Worm (Caenorhabditis elegans) whole organism, L4 larva: Measurements from ENCODE around the gene pei-2.

Experiments
- F10B5.3 ChIP-seq: sonication (generic microtip); optimal IDR thresholded peaks from 2 replicates; lab custom pipeline; 2016; ENCODE audit warnings: mild to moderate bottlenecking, missing genetic modification characterization, missing compliant biosample characterization
- F26F4.8 ChIP-seq: fragments of 200-800 bp; sonication (Bioruptor generic); conservative IDR thresholded peaks from 2 replicates; pipeline ENCODE4 v1.3.6; 2022; ENCODE audit warnings: missing genetic modification characterization, missing compliant biosample characterization
- T26A8.4 ChIP-seq: fragments of 200-800 bp; sonication (Bioruptor generic); IDR thresholded peaks from 2 replicates; pipeline ENCODE4 v1.3.6; 2022; ENCODE audit warnings: missing genetic modification characterization, missing compliant biosample characterization
- Y48G9A.11 ChIP-seq: fragments of 200-800 bp; sonication (Bioruptor generic); IDR thresholded peaks from 2 replicates; pipeline ENCODE4 v1.3.6; 2022; ENCODE audit warnings: missing genetic modification reagents, missing genetic modification characterization, missing compliant biosample characterization
- aha-1 ChIP-seq: fragments of 150-350 bp; peaks from one replicate; lab custom pipeline; 2014; ENCODE audit warnings: missing biosample characterization, missing genetic modification characterization
- ama-1 ChIP-seq: fragments of 150-350 bp; optimal IDR thresholded peaks from 2 replicates; lab custom pipeline; 2014; ENCODE audit warnings: inconsistent platforms, mixed read lengths
- ceh-44 ChIP-seq: fragments of 200-800 bp; sonication (Bioruptor generic); IDR thresholded peaks from 2 replicates; pipeline ENCODE4 v1.3.6; 2022; ENCODE audit warnings: missing genetic modification reagents, missing genetic modification characterization, missing compliant biosample characterization
- ceh-62 ChIP-seq: sonication (generic microtip); optimal IDR thresholded peaks from 2 replicates; lab custom pipeline; 2017; ENCODE audit warnings: missing biosample characterization, missing genetic modification characterization
- daf-16 ChIP-seq, 3 experiments: sonication (generic microtip); optimal IDR thresholded peaks; 2 replicates each; lab custom pipeline; 2016 to 2017; ENCODE audit warnings: missing genetic modification characterization in 3 of 3, missing genetic modification reagents in 3 of 3, mild to moderate bottlenecking in 2 of 3, missing compliant biosample characterization in 2 of 3, missing biosample characterization in 1 of 3, moderate library complexity in 1 of 3
- daf-19 ChIP-seq: fragments of 200-800 bp; sonication (Bioruptor generic); conservative IDR thresholded peaks from 2 replicates; pipeline ENCODE4 v1.3.6; 2022; ENCODE audit warnings: missing genetic modification characterization, missing compliant biosample characterization
- duxl-1 ChIP-seq: sonication (generic microtip); optimal IDR thresholded peaks from 2 replicates; lab custom pipeline; 2016; ENCODE audit warnings: mild to moderate bottlenecking, missing genetic modification characterization, moderate library complexity, missing compliant biosample characterization; ENCODE audit not compliant: poor library complexity
- lim-7 ChIP-seq: fragments of 200-800 bp; sonication (Bioruptor generic); IDR thresholded peaks from 2 replicates; pipeline ENCODE4 v1.3.6; 2022; ENCODE audit warnings: missing genetic modification characterization, missing compliant biosample characterization
- lin-1 ChIP-seq: fragments of 200-800 bp; sonication (Bioruptor generic); IDR thresholded peaks from 2 replicates; pipeline ENCODE4 v1.3.6; 2022; ENCODE audit warnings: missing genetic modification reagents, missing genetic modification characterization, missing compliant biosample characterization
- lin-13 ChIP-seq: fragments of 150-350 bp; optimal IDR thresholded peaks from 2 replicates; lab custom pipeline; 2014; ENCODE audit warnings: missing biosample characterization, missing genetic modification reagents, missing genetic modification characterization
- lir-3 ChIP-seq: sonication (generic microtip); optimal IDR thresholded peaks from 2 replicates; lab custom pipeline; 2016; ENCODE audit warnings: mild to moderate bottlenecking, missing genetic modification characterization, missing compliant biosample characterization
- madf-5 ChIP-seq, 2 experiments: fragments of 200-800 bp; sonication (Bioruptor generic); IDR thresholded peaks; 2 replicates each; pipeline ENCODE4 v1.3.6; 2022; ENCODE audit warnings: missing compliant biosample characterization in 2 of 2, missing genetic modification characterization in 2 of 2
- madf-9 ChIP-seq: fragments of 200-800 bp; sonication (Bioruptor generic); conservative IDR thresholded peaks from 2 replicates; pipeline ENCODE4 v1.3.6; 2022; ENCODE audit warnings: missing genetic modification reagents, missing genetic modification characterization, missing compliant biosample characterization
- mep-1 ChIP-seq: fragments of 150-350 bp; sonication (generic microtip); optimal IDR thresholded peaks from 3 replicates; lab custom pipeline; 2014; ENCODE audit warnings: missing biosample characterization, missing genetic modification characterization
- nhr-102 ChIP-seq: sonication (generic microtip); optimal IDR thresholded peaks from 2 replicates; lab custom pipeline; 2016; ENCODE audit warnings: mild to moderate bottlenecking, missing genetic modification characterization, moderate library complexity, missing compliant biosample characterization
- nhr-25 ChIP-seq: sonication (generic microtip); optimal IDR thresholded peaks from 2 replicates; lab custom pipeline; 2017; ENCODE audit warnings: missing genetic modification characterization, mild to moderate bottlenecking, missing compliant biosample characterization, antibody characterized with exemption, moderate library complexity, borderline replicate concordance; ENCODE audit not compliant: insufficient read depth
- nhr-28 ChIP-seq: fragments of 150-350 bp; optimal IDR thresholded peaks from 2 replicates; lab custom pipeline; 2014; ENCODE audit warnings: missing biosample characterization, missing genetic modification characterization
- nhr-41 ChIP-seq: fragments of 200-800 bp; sonication (Bioruptor generic); IDR thresholded peaks from 2 replicates; pipeline ENCODE4 v1.3.6; 2022; ENCODE audit warnings: missing genetic modification reagents, missing genetic modification characterization, missing compliant biosample characterization
- nhr-6 ChIP-seq: fragments of 150-350 bp; optimal IDR thresholded peaks from 2 replicates; lab custom pipeline; 2014; ENCODE audit warnings: missing biosample characterization, missing genetic modification characterization
- nhr-76 ChIP-seq: fragments of 150-350 bp; optimal IDR thresholded peaks from 2 replicates; lab custom pipeline; 2014; ENCODE audit warnings: missing biosample characterization, missing genetic modification characterization
- pqm-1 ChIP-seq: sonication (generic microtip); optimal IDR thresholded peaks from 2 replicates; lab custom pipeline; 2017; ENCODE audit warnings: missing biosample characterization, missing genetic modification characterization
- saeg-2 ChIP-seq: fragments of 200-800 bp; sonication (Bioruptor generic); IDR thresholded peaks from 2 replicates; pipeline ENCODE4 v1.3.6; 2022; ENCODE audit warnings: missing genetic modification reagents, missing genetic modification characterization, missing compliant biosample characterization
- set-16 ChIP-seq: fragments of 200-800 bp; sonication (Bioruptor generic); IDR thresholded peaks from 2 replicates; pipeline ENCODE4 v1.3.6; 2022; ENCODE audit warnings: missing genetic modification reagents, missing genetic modification characterization, missing compliant biosample characterization
- skn-1 ChIP-seq: fragments of 150-350 bp; optimal IDR thresholded peaks from 2 replicates; lab custom pipeline; 2014; ENCODE audit warnings: missing biosample characterization, missing genetic modification characterization
- spr-1 ChIP-seq: sonication (generic microtip); optimal IDR thresholded peaks from 2 replicates; lab custom pipeline; 2016; ENCODE audit warnings: mild to moderate bottlenecking, missing genetic modification characterization, missing compliant biosample characterization
- unc-62 ChIP-seq, 3 experiments: fragments of 150-350 bp in 1 of 3; sonication (generic microtip); optimal IDR thresholded peaks in 2 of 3; peaks in 1 of 3; 1 replicate in 1 of 3; 2 replicates in 2 of 3; lab custom pipeline; 2014 to 2017; ENCODE audit warnings: missing biosample characterization in 3 of 3, missing genetic modification characterization in 3 of 3, missing genetic modification reagents in 3 of 3, missing genotype in 1 of 3
- vab-7 ChIP-seq: fragments of 200-800 bp; sonication (Bioruptor generic); IDR thresholded peaks from 2 replicates; pipeline ENCODE4 v1.3.6; 2022; ENCODE audit warnings: missing genetic modification reagents, missing genetic modification characterization, missing compliant biosample characterization
- zfp-2 ChIP-seq: sonication (generic microtip); optimal IDR thresholded peaks from 2 replicates; lab custom pipeline; 2016; ENCODE audit warnings: mild to moderate bottlenecking, missing genetic modification characterization, missing compliant biosample characterization
- zfp-3 ChIP-seq: fragments of 200-800 bp; sonication (Bioruptor generic); conservative IDR thresholded peaks from 2 replicates; pipeline ENCODE4 v1.3.6; 2022; ENCODE audit warnings: missing genetic modification reagents, missing genetic modification characterization, missing compliant biosample characterization
- zip-11 ChIP-seq: fragments of 200-800 bp; sonication (Bioruptor generic); IDR thresholded peaks from 2 replicates; pipeline ENCODE4 v1.3.6; 2022; ENCODE audit warnings: missing genetic modification characterization, missing compliant biosample characterization
- ztf-7 ChIP-seq: fragments of 150-350 bp; optimal IDR thresholded peaks from 2 replicates; lab custom pipeline; 2014; ENCODE audit warnings: missing biosample characterization, missing genetic modification characterization

The pei-2 gene

DNA sequence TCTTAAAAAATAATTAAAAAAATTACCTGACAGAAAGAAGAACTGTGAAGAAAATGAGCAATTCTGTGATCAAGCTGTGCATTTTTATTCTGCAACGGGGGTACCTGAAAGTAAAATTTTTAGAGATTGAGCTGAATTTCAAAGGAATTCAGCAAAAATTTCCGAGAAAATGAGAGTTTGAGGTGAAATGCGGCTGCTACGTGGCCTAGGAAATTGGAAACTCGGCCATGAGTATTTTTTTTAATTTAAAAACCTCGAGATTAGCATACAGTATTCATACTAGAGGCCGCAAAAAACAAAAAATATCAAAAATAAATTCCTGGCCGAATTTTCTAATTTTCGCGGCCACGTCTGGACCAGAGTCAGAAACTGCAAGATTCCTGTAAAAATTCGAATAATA lies 10.0 kb upstream of the pei-2 start, which contains the start of gene flp-34:
Gene flp-34, minus strand, starts transcription at position 101 of the 400 bp plus-strand sequence.
- TF ChIP-seq duxl-1 (tag; lab: Kevin White, UChicago), result no peak
- TF ChIP-seq F26F4.8 (GFP tag; lab: Robert Waterston, UW), result no peak
- no peak for TF ChIP-seq ceh-62 (tag; lab: Kevin White, UChicago)
- TF ChIP-seq nhr-76, result no peak
- TF ChIP-seq F10B5.3 (tag; lab: Kevin White, UChicago), result no peak
- TF ChIP-seq madf-9 (GFP tag; lab: Robert Waterston, UW), result no peak
- TF ChIP-seq ztf-7 (tag; lab: Kevin White, UChicago), result no peak
- TF ChIP-seq lin-13, result no peak
- TF ChIP-seq Y48G9A.11 (GFP tag; lab: Robert Waterston, UW), result no peak
- no peak for TF ChIP-seq zip-11 (GFP tag; lab: Robert Waterston, UW)
- no peak for TF ChIP-seq lim-7 (GFP tag; lab: Robert Waterston, UW)
- TF ChIP-seq lir-3, result no peak
- TF ChIP-seq ceh-44 (GFP tag; lab: Robert Waterston, UW), result no peak
- no peak for TF ChIP-seq nhr-25 (tag; lab: Kevin White, UChicago)
- TF ChIP-seq T26A8.4 (GFP tag; lab: Robert Waterston, UW), result no peak
- no peak for TF ChIP-seq zfp-3 (GFP tag; lab: Robert Waterston, UW)

- TF ChIP-seq pqm-1 (tag; lab: Kevin White, UChicago) (peak; percentile 42), daf-16 (GFP tag; optimal IDR thresholded peaks at IDR 0.05; lab: Kevin White, UChicago) (no peak), daf-16 (tag; optimal IDR thresholded peaks at IDR 0.05; lab: Kevin White, UChicago) (peak; percentile 91), saeg-2 (GFP tag; lab: Robert Waterston, UW) (no peak), nhr-28 (tag; lab: Kevin White, UChicago) (peak; percentile 19), skn-1 (tag; lab: Kevin White, UChicago) (no peak), ztf-7 (tag; lab: Kevin White, UChicago) (no peak)
These were observed 3.8 kb upstream of the pei-2 start, which contains the start of gene R09A1.3 for ce11 chrV:1027044-1027443. TSS of gene R09A1.3 (minus strand) at chrV:1027074.

ce11 chrV:1021456-1021855 lies 1.8 kb downstream of the pei-2 start:
- peak; percentile 87 for TF ChIP-seq aha-1
- TF ChIP-seq nhr-41 (GFP tag; lab: Robert Waterston, UW), result no peak
- no peak for TF ChIP-seq nhr-6 (tag; lab: Kevin White, UChicago)
- 0 out of 2 replicates have a peak, but pooled peaks have one; percentile 11 for TF ChIP-seq vab-7
- TF ChIP-seq set-16 (GFP tag; lab: Robert Waterston, UW), result peak; percentile 98

- no peak for TF ChIP-seq lin-1 (GFP tag; lab: Robert Waterston, UW)
- TF ChIP-seq zfp-2 (tag; lab: Kevin White, UChicago), result no peak
- no peak for TF ChIP-seq pqm-1 (tag; lab: Kevin White, UChicago)
- no peak for TF ChIP-seq mep-1 (tag; lab: Kevin White, UChicago)
- TF ChIP-seq Y48G9A.11 (GFP tag; lab: Robert Waterston, UW), result no peak
- no peak for TF ChIP-seq nhr-102 (tag; lab: Kevin White, UChicago)
- peak in 1 of 2 experiments; percentile 4 for TF ChIP-seq unc-62 (GFP tag; optimal IDR thresholded peaks at IDR 0.05 in 1 of 2; lab: Kevin White, UChicago)
- TF ChIP-seq unc-62 (tag; optimal IDR thresholded peaks at IDR 0.05; lab: Kevin White, UChicago), result no peak
These were observed 6.1 kb downstream of the pei-2 start for ce11 chrV:1017196-1017595.

DNA sequence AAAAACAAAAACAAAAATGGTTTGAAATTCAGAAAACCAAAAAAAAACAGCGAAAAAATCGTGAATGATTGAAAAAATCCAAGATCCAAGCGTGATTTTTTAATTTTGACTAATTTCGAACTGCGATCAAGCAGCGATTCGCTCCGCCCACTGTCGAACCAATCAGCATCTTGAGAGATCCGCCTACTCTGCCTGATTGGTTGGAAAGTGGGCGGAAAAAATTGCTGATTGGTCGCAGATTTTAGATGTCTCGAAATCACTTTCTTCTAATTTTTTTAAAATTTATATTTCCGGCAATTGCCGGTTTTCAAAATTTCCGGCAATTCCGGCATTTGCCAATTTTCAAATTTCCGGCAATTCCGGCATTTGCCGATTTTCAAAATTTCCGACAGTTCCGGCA lies 8.1 kb downstream of the pei-2 start:
- TF ChIP-seq madf-5 (GFP tag; IDR thresholded peaks at IDR 0.05; lab: Robert Waterston, UW), result no peak
- no peak for TF ChIP-seq daf-19 (GFP tag; lab: Robert Waterston, UW)
- TF ChIP-seq ama-1 (lab: Kevin White, UChicago), result no peak
- TF ChIP-seq spr-1 (tag; lab: Kevin White, UChicago), result no peak
- no peak for TF ChIP-seq vab-7
- no peak for TF ChIP-seq T26A8.4 (GFP tag; lab: Robert Waterston, UW)
